Fruit fly (Drosophila melanogaster): ENCODE measurements around the gene yip7.
A peak's percentile ranks its signal among the peaks of the same experiment; 100 is the strongest.

yip7 gene

DNA sequence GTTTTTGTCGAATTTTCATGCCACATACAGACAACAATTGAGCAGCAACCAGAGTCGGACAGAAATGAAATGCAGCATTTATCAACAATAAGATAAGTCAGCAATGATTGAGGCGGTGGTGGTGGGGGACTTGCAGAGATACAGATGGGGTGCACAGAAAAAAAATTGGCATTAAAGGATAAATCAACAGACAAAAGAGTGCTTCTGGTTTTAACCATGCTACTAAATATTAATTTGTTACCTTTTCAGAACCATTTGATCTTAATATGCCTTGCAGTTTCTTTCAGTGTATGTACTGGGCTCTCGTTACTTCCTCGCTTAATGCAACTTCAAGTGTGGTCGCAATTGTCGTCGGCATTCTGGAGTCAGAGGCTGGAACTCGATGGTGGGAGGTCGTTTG, 46.3 kb upstream of the yip7 start (continued):
- TF ChIP-seq CG16815 (GFP tag; optimal IDR thresholded peaks at IDR 0.05) (peak; percentile 33), Vsx1 (GFP tag; optimal IDR thresholded peaks at IDR 0.05) (no peak), CG8388 (GFP tag; optimal IDR thresholded peaks at IDR 0.05) (peak; percentile 19), Kr (GFP tag; optimal IDR thresholded peaks at IDR 0.05) (no peak), otp (GFP tag; IDR thresholded peaks at IDR 0.05) (peak; percentile 83), jigr1 (GFP tag; IDR thresholded peaks at IDR 0.05) (no peak), inv (GFP tag; IDR thresholded peaks at IDR 0.05; ENCODE audit: partially characterized antibody) (no peak), CG32767 (GFP tag; IDR thresholded peaks at IDR 0.05) (peak; percentile 47; the same call in 1 of the 2 replicates), vfl (GFP tag; optimal IDR thresholded peaks at IDR 0.05) (no peak), CG17186 (GFP tag; optimal IDR thresholded peaks at IDR 0.05) (no peak), CG11504 (tag; optimal IDR thresholded peaks at IDR 0.05) (peak; percentile 61), BEAF-32 (GFP tag; optimal IDR thresholded peaks at IDR 0.05) (no peak), CG4730 (GFP tag; IDR thresholded peaks at IDR 0.05) (peak; percentile 42; the same call in 1 of the 2 replicates), dmrt99B (tag; optimal IDR thresholded peaks at IDR 0.05) (peak; percentile 69), CG2875 (GFP tag; optimal IDR thresholded peaks at IDR 0.05) (peak; percentile 45), Hr3 (GFP tag; optimal IDR thresholded peaks at IDR 0.05) (no peak), nom (GFP tag; optimal IDR thresholded peaks at IDR 0.05) (no peak), bcd (GFP tag; optimal IDR thresholded peaks at IDR 0.05) (peak; percentile 56), Hmx (GFP tag; optimal IDR thresholded peaks at IDR 0.05) (no peak), Mes4 (GFP tag; optimal IDR thresholded peaks at IDR 0.05) (peak; percentile 19), Optix (GFP tag; IDR thresholded peaks at IDR 0.05) (0 out of 3 replicates have a peak, but pooled peaks have one; percentile 42), Hand (GFP tag; optimal IDR thresholded peaks at IDR 0.05) (no peak), Lhr (GFP tag; optimal IDR thresholded peaks at IDR 0.05) (no peak), slp2 (GFP tag; optimal IDR thresholded peaks at IDR 0.05) (peak; percentile 35), NC2α (GFP tag; optimal IDR thresholded peaks at IDR 0.05) (no peak), CG9727 (GFP tag; optimal IDR thresholded peaks at IDR 0.05) (peak; percentile 74), knrl (GFP tag; IDR thresholded peaks at IDR 0.05; ENCODE audit: partially characterized antibody) (no peak), CG31365 (tag; optimal IDR thresholded peaks at IDR 0.05) (no peak), CG8359 (GFP tag; optimal IDR thresholded peaks at IDR 0.05; ENCODE audit: borderline replicate concordance) (peak; percentile 67), CG3995 (GFP tag; optimal IDR thresholded peaks at IDR 0.05) (no peak), CG14014 (GFP tag; IDR thresholded peaks at IDR 0.05) (no peak), cato (GFP tag; optimal IDR thresholded peaks at IDR 0.05; ENCODE audit: borderline replicate concordance) (no peak), CkIIα-i1 (GFP tag; IDR thresholded peaks at IDR 0.05) (no peak), HmgZ (tag; optimal IDR thresholded peaks at IDR 0.05) (no peak), sens-2 (GFP tag; IDR thresholded peaks at IDR 0.05) (peak; percentile 59), CG6813 (GFP tag; optimal IDR thresholded peaks at IDR 0.05) (peak; percentile 43), CG30431 (GFP tag; optimal IDR thresholded peaks at IDR 0.05) (peak; percentile 13), CG6791 (GFP tag; IDR thresholded peaks at IDR 0.05; ENCODE audit: partially characterized antibody) (no peak), Jarid2 (GFP tag; optimal IDR thresholded peaks at IDR 0.05) (peak; percentile 31), br (optimal IDR thresholded peaks at IDR 0.05) (no peak), CG1602 (GFP tag; optimal IDR thresholded peaks at IDR 0.05) (no peak), Hmr (GFP tag; optimal IDR thresholded peaks at IDR 0.05) (no peak), CG6254 (GFP tag; optimal IDR thresholded peaks at IDR 0.05) (peak; percentile 70), odd (GFP tag; optimal IDR thresholded peaks at IDR 0.05) (no peak), zfh1 (GFP tag; IDR thresholded peaks at IDR 0.05) (peak; percentile 93), Doc3 (GFP tag; IDR thresholded peaks at IDR 0.05; ENCODE audit: partially characterized antibody) (no peak), Xbp1 (GFP tag; optimal IDR thresholded peaks at IDR 0.05) (no peak), peb (GFP tag; IDR thresholded peaks at IDR 0.05) (peak; percentile 18; the same call in 1 of the 2 replicates), D19A (tag; optimal IDR thresholded peaks at IDR 0.05) (peak; percentile 50), CG17328 (GFP tag; IDR thresholded peaks at IDR 0.05) (peak; percentile 82)
